Worm (Caenorhabditis elegans) whole organism, L2 larva: ENCODE results near the gene sra-37.

Source experiments
- F13H6.1 ChIP-seq: sonication (generic microtip); optimal IDR thresholded peaks from 2 replicates; lab custom pipeline; 2016; ENCODE audit warnings: missing genetic modification characterization, missing compliant biosample characterization
- Y55F3AM.14 ChIP-seq: fragments of 200-800 bp; sonication (Bioruptor generic); optimal IDR thresholded peaks from 2 replicates; lab custom pipeline; 2018; ENCODE audit warnings: mild to moderate bottlenecking, missing genetic modification characterization, missing compliant biosample characterization
- alr-1 ChIP-seq: fragments of 150-350 bp; optimal IDR thresholded peaks from 2 replicates; lab custom pipeline; 2014; ENCODE audit warnings: missing biosample characterization, missing genetic modification characterization
- aly-2 ChIP-seq: fragments of 150-350 bp; optimal IDR thresholded peaks from 2 replicates; lab custom pipeline; 2014; ENCODE audit warnings: missing biosample characterization, missing genetic modification characterization
- elt-1 ChIP-seq: fragments of 150-350 bp; optimal IDR thresholded peaks from 2 replicates; lab custom pipeline; 2014; ENCODE audit warnings: missing biosample characterization, missing genetic modification characterization
- lin-11 ChIP-seq: fragments of 150-350 bp; sonication (generic microtip); optimal IDR thresholded peaks from 2 replicates; lab custom pipeline; 2014; ENCODE audit warnings: missing biosample characterization, missing genetic modification characterization, inconsistent platforms, mixed read lengths
- lin-39 ChIP-seq: fragments of 150-350 bp; optimal IDR thresholded peaks from 2 replicates; lab custom pipeline; 2014; ENCODE audit warnings: missing biosample characterization, missing genetic modification reagents, missing genetic modification characterization
- nhr-129 ChIP-seq: fragments of 150-350 bp; optimal IDR thresholded peaks from 2 replicates; lab custom pipeline; 2014; ENCODE audit warnings: missing biosample characterization, missing genetic modification characterization
- nhr-237 ChIP-seq: fragments of 150-350 bp; optimal IDR thresholded peaks from 2 replicates; lab custom pipeline; 2014; ENCODE audit warnings: missing biosample characterization, missing genetic modification characterization
- nhr-25 ChIP-seq: fragments of 150-350 bp; sonication (generic microtip); optimal IDR thresholded peaks from 3 replicates; lab custom pipeline; 2014; ENCODE audit warnings: missing biosample characterization, missing genetic modification characterization
- nhr-77 ChIP-seq: fragments of 150-350 bp; optimal IDR thresholded peaks from 2 replicates; lab custom pipeline; 2014; ENCODE audit warnings: missing biosample characterization, missing genetic modification characterization
- snpc-4 ChIP-seq: fragments of 150-350 bp; optimal IDR thresholded peaks from 2 replicates; lab custom pipeline; 2014; ENCODE audit warnings: missing biosample characterization, missing genetic modification characterization
- ztf-4 ChIP-seq: fragments of 150-350 bp; optimal IDR thresholded peaks from 2 replicates; lab custom pipeline; 2014; ENCODE audit warnings: missing biosample characterization, missing genetic modification characterization

ce11 chrX:13926029-13926428 lies 32.9 kb upstream of the sra-37 start, which contains the start of gene meg-2:
- TF ChIP-seq lin-39 (tag; lab: Kevin White, UChicago) (no peak), Y55F3AM.14 (no peak), nhr-25 (tag; lab: Kevin White, UChicago) (no peak), nhr-129 (tag; lab: Kevin White, UChicago) (no peak), aly-2 (tag; lab: Kevin White, UChicago) (no peak), snpc-4 (tag; lab: Kevin White, UChicago) (no peak), alr-1 (tag; lab: Kevin White, UChicago) (no peak), F13H6.1 (tag; lab: Kevin White, UChicago) (no peak), nhr-77 (no peak), nhr-237 (tag; lab: Kevin White, UChicago) (no peak), elt-1 (tag; lab: Kevin White, UChicago) (no peak), lin-11 (tag; lab: Kevin White, UChicago) (no peak), ztf-4 (tag; lab: Kevin White, UChicago) (no peak)
